Worm (Caenorhabditis elegans): ENCODE data around the gene csa-1.
A peak's percentile ranks its signal among the peaks of the same experiment; 100 is the strongest.

Gene csa-1

DNA sequence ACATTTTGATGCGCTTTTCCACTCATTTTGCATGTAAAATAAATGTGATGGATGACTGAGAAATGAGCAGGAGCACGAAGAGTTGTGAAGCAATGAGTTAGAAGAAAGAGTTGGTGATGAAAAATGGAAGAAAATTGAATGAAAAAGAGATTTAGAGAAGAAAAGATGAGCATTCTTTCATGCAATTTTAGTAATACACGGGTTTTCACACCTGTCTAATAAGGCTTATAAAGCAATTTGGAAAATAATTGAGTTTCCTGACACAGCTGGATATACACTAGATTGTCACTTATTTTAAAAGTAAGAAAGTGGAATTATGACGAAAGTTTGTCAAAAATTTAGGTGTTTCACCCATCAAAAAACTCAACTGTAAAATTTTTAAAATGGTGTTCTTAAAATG lies 8.7 kb downstream of the csa-1 start:
- TF ChIP-seq elt-1 (tag; optimal IDR thresholded peaks at IDR 0.05; ENCODE audit: borderline replicate concordance, insufficient read depth) (no peak), ces-1 (GFP tag; optimal IDR thresholded peaks at IDR 0.05) (peak; percentile 90)

DNA sequence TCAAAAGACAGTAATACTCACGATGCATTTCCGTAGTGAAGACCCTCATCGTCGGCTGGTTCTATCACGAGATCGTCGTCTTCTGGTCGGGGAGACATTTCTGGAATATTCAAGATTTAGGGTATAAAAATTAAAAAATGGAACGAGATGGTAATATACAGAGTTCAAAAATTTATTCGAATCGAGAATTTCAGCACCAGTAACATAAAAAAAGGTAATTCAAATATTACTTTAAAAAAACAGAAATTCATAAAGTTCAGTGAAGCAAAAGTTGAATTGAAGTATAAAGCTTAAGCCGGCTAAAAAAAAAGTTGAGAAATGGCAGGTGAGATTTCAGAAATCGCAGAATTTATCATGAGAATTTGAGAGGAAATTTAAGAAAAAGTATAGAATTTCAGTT lies 9.3 kb downstream of the csa-1 start, which contains the start of gene cam-1:
cam-1 (minus strand) TSS at position 101 of the 400 bp plus-strand sequence.
- TF ChIP-seq ham-2 (GFP tag; optimal IDR thresholded peaks at IDR 0.05) (no peak), unc-62 (GFP tag; optimal IDR thresholded peaks at IDR 0.05) (no peak), cnd-1 (tag; optimal IDR thresholded peaks at IDR 0.05) (no peak), hlh-1 (tag; optimal IDR thresholded peaks at IDR 0.05) (no peak), nhr-28 (tag; optimal IDR thresholded peaks at IDR 0.05) (no peak), bed-3 (GFP tag; optimal IDR thresholded peaks at IDR 0.05) (no peak), drap-1 (GFP tag; optimal IDR thresholded peaks at IDR 0.05) (no peak), mep-1 (tag; optimal IDR thresholded peaks at IDR 0.05) (no peak), sem-2 (GFP tag; optimal IDR thresholded peaks at IDR 0.05) (no peak), lsy-2 (tag; optimal IDR thresholded peaks at IDR 0.05) (no peak), unc-39 (tag; optimal IDR thresholded peaks at IDR 0.05) (no peak), snpc-4 (tag; optimal IDR thresholded peaks at IDR 0.05) (no peak), ces-1 (GFP tag; optimal IDR thresholded peaks at IDR 0.05) (no peak), M03D4.4 (tag; optimal IDR thresholded peaks at IDR 0.05) (no peak), mls-2 (tag; optimal IDR thresholded peaks at IDR 0.05) (no peak), mab-5 (tag; optimal IDR thresholded peaks at IDR 0.05) (no peak)

DNA sequence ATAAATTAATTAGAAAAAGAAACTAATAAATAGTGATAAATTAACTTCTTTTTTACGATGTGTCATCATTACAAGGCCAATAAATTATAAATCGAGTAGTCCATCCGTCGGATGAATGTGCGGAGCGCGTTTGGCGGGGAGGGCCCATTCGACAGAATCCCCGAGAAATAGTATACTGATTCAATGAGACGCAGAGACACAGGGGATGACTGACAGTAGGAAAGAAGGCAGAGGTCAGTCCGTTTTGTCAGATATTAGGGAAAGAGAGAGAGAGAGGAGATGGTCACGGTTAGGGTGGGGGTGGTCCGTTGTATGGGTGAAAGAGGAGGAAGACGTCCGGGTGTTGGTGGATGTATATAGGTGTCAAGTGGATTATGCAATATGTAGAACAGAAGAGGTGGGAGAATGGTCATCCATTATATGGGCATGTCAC lies 10.9 kb downstream of the csa-1 start:
- TF ChIP-seq elt-3 (tag; optimal IDR thresholded peaks at IDR 0.05) (no peak), snpc-4 (tag; optimal IDR thresholded peaks at IDR 0.05) (no peak), flh-1 (GFP tag; optimal IDR thresholded peaks at IDR 0.05) (no peak), ceh-83 (GFP tag; optimal IDR thresholded peaks at IDR 0.05) (no peak), nhr-237 (tag; optimal IDR thresholded peaks at IDR 0.05) (no peak), zip-8 (tag; optimal IDR thresholded peaks at IDR 0.05) (peak; percentile 2), lin-13 (tag; optimal IDR thresholded peaks at IDR 0.05) (peak; percentile 39), ces-1 (GFP tag; optimal IDR thresholded peaks at IDR 0.05) (peak; percentile 33), M03D4.4 (tag; optimal IDR thresholded peaks at IDR 0.05) (peak; percentile 50), elt-1 (tag; optimal IDR thresholded peaks at IDR 0.05; ENCODE audit: borderline replicate concordance, insufficient read depth) (no peak), mep-1 (tag; optimal IDR thresholded peaks at IDR 0.05) (no peak), unc-120 (tag; optimal IDR thresholded peaks at IDR 0.05; ENCODE audit: poor library complexity, severe bottlenecking) (peak; percentile 26), sptf-1 (tag; optimal IDR thresholded peaks at IDR 0.05) (peak; percentile 69), cnd-1 (tag; optimal IDR thresholded peaks at IDR 0.05) (peak; percentile 69), ham-2 (GFP tag; optimal IDR thresholded peaks at IDR 0.05) (no peak), blmp-1 (tag; optimal IDR thresholded peaks at IDR 0.05) (no peak), unc-39 (tag; optimal IDR thresholded peaks at IDR 0.05) (no peak), mab-5 (tag; optimal IDR thresholded peaks at IDR 0.05) (peak; percentile 57), nhr-76 (tag; optimal IDR thresholded peaks at IDR 0.05) (no peak), ceh-43 (GFP tag; optimal IDR thresholded peaks at IDR 0.05) (peak; percentile 26), lin-32 (GFP tag; optimal IDR thresholded peaks at IDR 0.05) (no peak), lsy-2 (tag; optimal IDR thresholded peaks at IDR 0.05) (no peak), tbx-8 (GFP tag; optimal IDR thresholded peaks at IDR 0.05) (peak; percentile 50), sem-2 (GFP tag; optimal IDR thresholded peaks at IDR 0.05) (peak; percentile 20), pha-4 (tag; optimal IDR thresholded peaks at IDR 0.05) (no peak), unc-62 (GFP tag; optimal IDR thresholded peaks at IDR 0.05) (peak; percentile 98), mls-2 (tag; optimal IDR thresholded peaks at IDR 0.05) (peak; percentile 9), bed-3 (GFP tag; optimal IDR thresholded peaks at IDR 0.05) (no peak), nhr-12 (tag; optimal IDR thresholded peaks at IDR 0.05) (no peak), ceh-39 (tag; optimal IDR thresholded peaks at IDR 0.05) (peak; percentile 11), nhr-28 (tag; optimal IDR thresholded peaks at IDR 0.05) (no peak), drap-1 (GFP tag; optimal IDR thresholded peaks at IDR 0.05) (no peak), ztf-11 (tag; optimal IDR thresholded peaks at IDR 0.05) (peak; percentile 61), nhr-2 (tag; optimal IDR thresholded peaks at IDR 0.05) (peak; percentile 96), hlh-1 (tag; optimal IDR thresholded peaks at IDR 0.05) (peak; percentile 67)

DNA sequence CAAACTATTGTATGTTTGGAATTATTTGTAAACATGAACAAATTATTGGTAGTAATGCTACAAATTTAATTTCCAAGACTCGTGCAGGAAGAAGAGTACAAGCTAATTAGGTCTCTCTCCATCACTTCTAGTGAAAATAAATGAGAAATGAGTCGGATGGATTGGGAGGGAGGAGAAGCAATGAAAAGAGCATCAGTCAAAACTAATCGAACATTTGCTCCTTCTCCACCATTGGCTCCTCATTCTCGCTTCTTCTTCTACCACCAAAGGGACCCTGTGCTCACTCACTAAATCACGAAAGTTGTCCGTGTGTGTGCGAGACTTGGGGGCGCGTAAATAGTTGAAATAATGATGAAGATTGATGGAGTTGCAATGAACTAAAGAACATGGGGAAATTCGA lies 12.7 kb downstream of the csa-1 start:
- TF ChIP-seq unc-120 (tag; optimal IDR thresholded peaks at IDR 0.05; ENCODE audit: poor library complexity, severe bottlenecking) (peak; percentile 79), bed-3 (GFP tag; optimal IDR thresholded peaks at IDR 0.05) (no peak), nhr-76 (tag; optimal IDR thresholded peaks at IDR 0.05) (no peak), mls-2 (tag; optimal IDR thresholded peaks at IDR 0.05) (no peak), lin-13 (tag; optimal IDR thresholded peaks at IDR 0.05) (no peak), M03D4.4 (tag; optimal IDR thresholded peaks at IDR 0.05) (no peak), nhr-237 (tag; optimal IDR thresholded peaks at IDR 0.05) (no peak), snpc-4 (tag; optimal IDR thresholded peaks at IDR 0.05) (no peak), zip-8 (tag; optimal IDR thresholded peaks at IDR 0.05) (no peak), elt-3 (tag; optimal IDR thresholded peaks at IDR 0.05) (no peak), ztf-11 (tag; optimal IDR thresholded peaks at IDR 0.05) (no peak), lsy-2 (tag; optimal IDR thresholded peaks at IDR 0.05) (no peak), sem-2 (GFP tag; optimal IDR thresholded peaks at IDR 0.05) (no peak), ceh-83 (GFP tag; optimal IDR thresholded peaks at IDR 0.05) (no peak), blmp-1 (tag; optimal IDR thresholded peaks at IDR 0.05) (no peak), lin-32 (GFP tag; optimal IDR thresholded peaks at IDR 0.05) (no peak), sptf-1 (tag; optimal IDR thresholded peaks at IDR 0.05) (no peak), mab-5 (tag; optimal IDR thresholded peaks at IDR 0.05) (peak; percentile 52), ham-2 (GFP tag; optimal IDR thresholded peaks at IDR 0.05) (no peak), hlh-1 (tag; optimal IDR thresholded peaks at IDR 0.05) (peak; percentile 54), cnd-1 (tag; optimal IDR thresholded peaks at IDR 0.05) (peak; percentile 12), nhr-28 (tag; optimal IDR thresholded peaks at IDR 0.05) (no peak), tbx-8 (GFP tag; optimal IDR thresholded peaks at IDR 0.05) (no peak), ces-1 (GFP tag; optimal IDR thresholded peaks at IDR 0.05) (peak; percentile 98), unc-62 (GFP tag; optimal IDR thresholded peaks at IDR 0.05) (peak; percentile 96), flh-1 (GFP tag; optimal IDR thresholded peaks at IDR 0.05) (no peak), elt-1 (tag; optimal IDR thresholded peaks at IDR 0.05; ENCODE audit: borderline replicate concordance, insufficient read depth) (no peak), nhr-2 (tag; optimal IDR thresholded peaks at IDR 0.05) (no peak)
